Worm (Caenorhabditis elegans) whole organism, L4 larva: ENCODE results near the gene Y54F10AR.1.

Source experiments
- F10B5.3 ChIP-seq: sonication (generic microtip); optimal IDR thresholded peaks from 2 replicates; lab custom pipeline; 2016; ENCODE audit warnings: mild to moderate bottlenecking, missing genetic modification characterization, missing compliant biosample characterization
- F37D6.2 ChIP-seq: sonication (generic microtip); optimal IDR thresholded peaks from 2 replicates; lab custom pipeline; 2016; ENCODE audit warnings: mild to moderate bottlenecking, missing genetic modification characterization, missing compliant biosample characterization
- F49E8.2 ChIP-seq: sonication (generic microtip); optimal IDR thresholded peaks from 2 replicates; lab custom pipeline; 2016; ENCODE audit warnings: missing compliant biosample characterization, mild to moderate bottlenecking, missing genetic modification characterization, borderline replicate concordance
- Y75B8A.6 ChIP-seq: fragments of 200-800 bp; sonication (Bioruptor generic); IDR thresholded peaks from 2 replicates; pipeline ENCODE4 v1.3.6; 2022; ENCODE audit warnings: missing genetic modification reagents, missing genetic modification characterization, missing compliant biosample characterization
- aha-1 ChIP-seq: fragments of 150-350 bp; peaks from one replicate; lab custom pipeline; 2014; ENCODE audit warnings: missing biosample characterization, missing genetic modification characterization
- ceh-44 ChIP-seq: fragments of 200-800 bp; sonication (Bioruptor generic); IDR thresholded peaks from 2 replicates; pipeline ENCODE4 v1.3.6; 2022; ENCODE audit warnings: missing genetic modification reagents, missing genetic modification characterization, missing compliant biosample characterization
- ces-1 ChIP-seq: fragments of 150-350 bp; sonication (generic microtip); optimal IDR thresholded peaks from 4 replicates; lab custom pipeline; 2014; ENCODE audit warnings: missing biosample characterization, missing genetic modification reagents, missing genetic modification characterization
- daf-16 ChIP-seq, 3 experiments: sonication (generic microtip); optimal IDR thresholded peaks; 2 replicates each; lab custom pipeline; 2016 to 2017; ENCODE audit warnings: missing genetic modification characterization in 3 of 3, missing genetic modification reagents in 3 of 3, mild to moderate bottlenecking in 2 of 3, missing compliant biosample characterization in 2 of 3, missing biosample characterization in 1 of 3, moderate library complexity in 1 of 3
- dmd-8 ChIP-seq: fragments of 200-800 bp; sonication (Bioruptor generic); IDR thresholded peaks from 2 replicates; pipeline ENCODE4 v1.3.6; 2022; ENCODE audit warnings: missing genetic modification characterization, missing compliant biosample characterization
- fkh-10 ChIP-seq: fragments of 150-350 bp; optimal IDR thresholded peaks from 2 replicates; lab custom pipeline; 2014; ENCODE audit warnings: missing biosample characterization, missing genetic modification reagents, missing genetic modification characterization
- hif-1 ChIP-seq, 2 experiments: sonication (generic microtip); optimal IDR thresholded peaks; 2 replicates each; lab custom pipeline; 2016 to 2017; ENCODE audit warnings: missing compliant biosample characterization in 2 of 2, missing genetic modification characterization in 2 of 2, missing genetic modification reagents in 2 of 2, missing genotype in 2 of 2, mild to moderate bottlenecking in 1 of 2
- hlh-11 ChIP-seq: fragments of 200-800 bp; sonication (Bioruptor generic); optimal IDR thresholded peaks from 2 replicates; lab custom pipeline; 2018; ENCODE audit warnings: mild to moderate bottlenecking, missing genetic modification characterization, missing compliant biosample characterization
- hlh-30 ChIP-seq: sonication (generic microtip); optimal IDR thresholded peaks from 2 replicates; lab custom pipeline; 2017; ENCODE audit warnings: antibody characterized with exemption, mild to moderate bottlenecking, missing genetic modification characterization, missing compliant biosample characterization; ENCODE audit not compliant: insufficient read depth
- hmg-1.1 ChIP-seq: fragments of 200-800 bp; sonication (Bioruptor generic); IDR thresholded peaks from 2 replicates; pipeline ENCODE4 v1.3.6; 2022; ENCODE audit warnings: missing genetic modification reagents, missing genetic modification characterization, missing compliant biosample characterization
- lin-39 ChIP-seq: fragments of 150-350 bp; optimal IDR thresholded peaks from 2 replicates; lab custom pipeline; 2014; ENCODE audit warnings: missing biosample characterization, missing genetic modification reagents, missing genetic modification characterization
- lsy-2 ChIP-seq, 2 experiments: fragments of 150-350 bp in 1 of 2; sonication (generic microtip) in 1 of 2; optimal IDR thresholded peaks; 2 replicates each; lab custom pipeline; 2014 to 2017; ENCODE audit warnings: missing biosample characterization in 2 of 2, missing genetic modification characterization in 2 of 2
- madf-5 ChIP-seq, 2 experiments: fragments of 200-800 bp; sonication (Bioruptor generic); IDR thresholded peaks; 2 replicates each; pipeline ENCODE4 v1.3.6; 2022; ENCODE audit warnings: missing compliant biosample characterization in 2 of 2, missing genetic modification characterization in 2 of 2
- madf-9 ChIP-seq: fragments of 200-800 bp; sonication (Bioruptor generic); conservative IDR thresholded peaks from 2 replicates; pipeline ENCODE4 v1.3.6; 2022; ENCODE audit warnings: missing genetic modification reagents, missing genetic modification characterization, missing compliant biosample characterization
- mdl-1 ChIP-seq, 2 experiments: fragments of 150-350 bp in 1 of 2; sonication (generic microtip) in 1 of 2; optimal IDR thresholded peaks; 2 replicates each; lab custom pipeline; 2014 to 2017; ENCODE audit warnings: missing biosample characterization in 2 of 2, missing genetic modification characterization in 2 of 2
- mdt-29 ChIP-seq: fragments of 200-800 bp; sonication (Bioruptor generic); IDR thresholded peaks from 2 replicates; pipeline ENCODE4 v1.3.6; 2022; ENCODE audit warnings: missing genetic modification reagents, missing genetic modification characterization, missing compliant biosample characterization
- mep-1 ChIP-seq: fragments of 150-350 bp; sonication (generic microtip); optimal IDR thresholded peaks from 3 replicates; lab custom pipeline; 2014; ENCODE audit warnings: missing biosample characterization, missing genetic modification characterization
- mes-2 ChIP-seq: sonication (generic microtip); optimal IDR thresholded peaks from 2 replicates; lab custom pipeline; 2016; ENCODE audit warnings: missing genotype, mild to moderate bottlenecking, missing genetic modification characterization, missing compliant biosample characterization; ENCODE audit not compliant: poor library complexity, severe bottlenecking
- mxl-2 ChIP-seq: fragments of 200-800 bp; sonication (Bioruptor generic); conservative IDR thresholded peaks from 2 replicates; pipeline ENCODE4 v1.3.6; 2022; ENCODE audit warnings: missing genetic modification reagents, missing genetic modification characterization, missing compliant biosample characterization
- nhr-10 ChIP-seq: fragments of 150-350 bp; optimal IDR thresholded peaks from 2 replicates; lab custom pipeline; 2014; ENCODE audit warnings: missing biosample characterization, missing genetic modification characterization
- nhr-102 ChIP-seq: sonication (generic microtip); optimal IDR thresholded peaks from 2 replicates; lab custom pipeline; 2016; ENCODE audit warnings: mild to moderate bottlenecking, missing genetic modification characterization, moderate library complexity, missing compliant biosample characterization
- nhr-41 ChIP-seq: fragments of 200-800 bp; sonication (Bioruptor generic); IDR thresholded peaks from 2 replicates; pipeline ENCODE4 v1.3.6; 2022; ENCODE audit warnings: missing genetic modification reagents, missing genetic modification characterization, missing compliant biosample characterization
- nhr-42 ChIP-seq: fragments of 200-800 bp; sonication (Bioruptor generic); IDR thresholded peaks from 2 replicates; pipeline ENCODE4 v1.3.6; 2022; ENCODE audit warnings: missing genetic modification characterization, missing compliant biosample characterization
- nhr-48 ChIP-seq: sonication (generic microtip); optimal IDR thresholded peaks from 2 replicates; lab custom pipeline; 2016; ENCODE audit warnings: mild to moderate bottlenecking, missing genetic modification characterization, missing compliant biosample characterization
- pqm-1 ChIP-seq: sonication (generic microtip); optimal IDR thresholded peaks from 2 replicates; lab custom pipeline; 2017; ENCODE audit warnings: missing biosample characterization, missing genetic modification characterization
- rbr-2 ChIP-seq: sonication (generic microtip); optimal IDR thresholded peaks from 2 replicates; lab custom pipeline; 2016; ENCODE audit warnings: missing genotype, missing genetic modification characterization, missing compliant biosample characterization
- saeg-2 ChIP-seq: fragments of 200-800 bp; sonication (Bioruptor generic); IDR thresholded peaks from 2 replicates; pipeline ENCODE4 v1.3.6; 2022; ENCODE audit warnings: missing genetic modification reagents, missing genetic modification characterization, missing compliant biosample characterization
- set-16 ChIP-seq: fragments of 200-800 bp; sonication (Bioruptor generic); IDR thresholded peaks from 2 replicates; pipeline ENCODE4 v1.3.6; 2022; ENCODE audit warnings: missing genetic modification reagents, missing genetic modification characterization, missing compliant biosample characterization
- spr-1 ChIP-seq: sonication (generic microtip); optimal IDR thresholded peaks from 2 replicates; lab custom pipeline; 2016; ENCODE audit warnings: mild to moderate bottlenecking, missing genetic modification characterization, missing compliant biosample characterization
- spr-3 ChIP-seq: fragments of 200-800 bp; sonication (Bioruptor generic); optimal IDR thresholded peaks from 2 replicates; lab custom pipeline; 2018; ENCODE audit warnings: mild to moderate bottlenecking, missing genetic modification characterization, missing compliant biosample characterization
- unc-62 ChIP-seq, 3 experiments: fragments of 150-350 bp in 1 of 3; sonication (generic microtip); optimal IDR thresholded peaks in 2 of 3; peaks in 1 of 3; 1 replicate in 1 of 3; 2 replicates in 2 of 3; lab custom pipeline; 2014 to 2017; ENCODE audit warnings: missing biosample characterization in 3 of 3, missing genetic modification characterization in 3 of 3, missing genetic modification reagents in 3 of 3, missing genotype in 1 of 3
- zip-11 ChIP-seq: fragments of 200-800 bp; sonication (Bioruptor generic); IDR thresholded peaks from 2 replicates; pipeline ENCODE4 v1.3.6; 2022; ENCODE audit warnings: missing genetic modification characterization, missing compliant biosample characterization

Gene Y54F10AR.1

DNA sequence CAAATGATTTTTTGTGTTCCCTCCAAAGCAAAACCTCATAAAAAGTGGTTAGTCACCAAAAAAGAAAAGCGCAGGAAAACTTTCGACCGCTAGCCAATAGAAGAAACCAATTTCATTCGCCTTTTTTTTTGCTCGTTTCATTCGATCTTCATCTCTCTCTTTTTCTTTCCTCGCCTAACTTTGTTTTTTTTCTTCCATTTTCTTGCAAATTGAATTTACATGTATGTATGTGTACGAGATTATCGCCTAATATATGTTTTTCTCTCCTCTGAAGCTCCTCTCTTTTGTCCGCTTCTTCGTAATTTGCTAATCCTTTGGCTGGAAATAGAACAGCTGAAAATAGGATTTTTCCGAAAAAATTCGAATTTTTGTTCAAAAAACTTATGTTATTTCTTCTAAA lies 23.1 kb downstream of the Y54F10AR.1 start:
- TF ChIP-seq Y75B8A.6 (GFP tag; lab: Robert Waterston, UW) (no peak), rbr-2 (peak; percentile 1), lsy-2 (tag; optimal IDR thresholded peaks at IDR 0.05; lab: Kevin White, UChicago) (peak in 1 of 2 experiments; percentile 18), ces-1 (peak; percentile 81)

DNA sequence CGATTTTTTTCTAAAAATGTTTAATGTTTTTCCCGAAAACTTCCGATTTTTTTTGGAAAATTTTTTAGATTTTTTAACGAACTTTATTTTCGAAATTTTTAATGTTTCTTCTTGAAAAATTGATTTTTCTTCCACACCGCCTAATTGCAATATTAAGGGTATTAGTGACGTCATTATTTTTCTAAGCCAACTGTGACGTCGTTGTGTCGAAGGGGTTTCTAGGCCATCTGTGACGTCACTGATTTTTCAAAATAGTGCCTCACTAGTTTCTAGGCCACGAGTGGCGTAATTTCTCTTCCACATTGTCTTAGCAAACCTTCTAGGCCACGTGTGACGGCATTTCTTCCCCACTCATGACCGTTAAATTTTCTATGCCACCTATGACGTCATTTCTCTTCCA lies 23.5 kb downstream of the Y54F10AR.1 start:
- TF ChIP-seq nhr-42 (GFP tag; lab: Robert Waterston, UW) (no peak), unc-62 (GFP tag; optimal IDR thresholded peaks at IDR 0.05 in 1 of 2; lab: Kevin White, UChicago) (peak in 1 of 2 experiments; percentile 76), unc-62 (tag; optimal IDR thresholded peaks at IDR 0.05; lab: Kevin White, UChicago) (no peak)
- TF ChIP-seq, all 104 proteins: peak for 1

- TF ChIP-seq spr-1 (tag; lab: Kevin White, UChicago) (no peak), madf-5 (GFP tag; IDR thresholded peaks at IDR 0.05; lab: Robert Waterston, UW) (no peak), nhr-48 (tag; lab: Kevin White, UChicago) (no peak), zip-11 (GFP tag; lab: Robert Waterston, UW) (no peak), mdt-29 (GFP tag; lab: Robert Waterston, UW) (no peak), mdl-1 (tag; optimal IDR thresholded peaks at IDR 0.05; lab: Kevin White, UChicago) (no peak), mxl-2 (GFP tag; lab: Robert Waterston, UW) (no peak), nhr-102 (tag; lab: Kevin White, UChicago) (no peak), nhr-41 (GFP tag; lab: Robert Waterston, UW) (no peak), dmd-8 (no peak)
Observed at ce11 chrIII:2549620-2550019, 25.9 kb downstream of the Y54F10AR.1 start, which contains the start of gene feh-1. Gene feh-1, plus strand, starts transcription at chrIII:2549920.

DNA sequence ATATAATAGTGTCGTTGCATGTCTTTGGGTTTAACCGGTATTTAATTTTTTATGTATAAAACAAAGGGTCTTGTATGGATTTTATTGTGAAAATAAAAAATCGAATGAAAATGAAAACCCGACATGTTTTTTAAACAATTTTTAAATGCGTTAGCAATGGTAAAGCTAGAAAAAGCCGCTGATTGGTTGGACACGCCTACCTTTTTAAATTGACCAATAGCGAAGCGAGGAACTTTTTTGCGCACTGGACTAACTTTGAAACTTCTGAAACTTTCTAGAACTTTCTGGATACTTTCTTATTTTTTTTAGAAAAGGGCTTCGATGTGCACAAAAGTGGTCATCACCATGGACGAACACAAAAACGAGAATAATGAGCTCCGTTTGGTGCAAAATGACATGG lies 29.2 kb downstream of the Y54F10AR.1 start:
- TF ChIP-seq saeg-2 (GFP tag; lab: Robert Waterston, UW) (no peak), pqm-1 (tag; lab: Kevin White, UChicago) (no peak), spr-3 (GFP tag; lab: Kevin White, UChicago) (no peak), nhr-10 (tag; lab: Kevin White, UChicago) (no peak)

DNA sequence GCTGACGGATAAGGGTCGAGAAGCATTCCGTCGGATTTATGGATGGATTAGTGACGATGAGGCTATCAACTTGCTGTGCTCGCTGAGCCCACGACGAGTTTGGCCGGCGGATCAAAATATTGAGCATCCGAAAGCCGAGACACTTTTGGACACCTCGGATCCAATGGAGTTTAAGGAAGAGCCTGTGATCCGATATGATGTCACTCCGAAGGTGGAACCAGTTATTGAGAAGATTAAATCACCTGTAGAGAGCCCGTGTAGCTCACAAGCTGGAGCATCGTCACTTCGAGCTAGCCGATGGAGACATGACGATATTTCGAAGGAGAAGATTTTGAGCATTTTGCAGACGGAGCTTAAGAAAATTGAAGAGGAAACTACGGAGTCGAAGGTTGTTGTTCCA lies 35.0 kb downstream of the Y54F10AR.1 start:
- TF ChIP-seq aha-1 (tag; lab: Kevin White, UChicago), result peak; percentile 93
- TF ChIP-seq F10B5.3 (tag; lab: Kevin White, UChicago), result no peak
- TF ChIP-seq F37D6.2, result no peak
- TF ChIP-seq, all 104 proteins: peak for 1

- TF ChIP-seq madf-9 (GFP tag; lab: Robert Waterston, UW) (no peak), nhr-42 (GFP tag; lab: Robert Waterston, UW) (no peak), fkh-10 (GFP tag; lab: Kevin White, UChicago) (peak; percentile 57), mdl-1 (tag; optimal IDR thresholded peaks at IDR 0.05; lab: Kevin White, UChicago) (peak in 1 of 2 experiments; percentile 19), hlh-11 (peak; percentile 2), hif-1 (tag; optimal IDR thresholded peaks at IDR 0.05; lab: Kevin White, UChicago) (peak in 1 of 2 experiments; percentile 32), mes-2 (peak; percentile 33), F37D6.2 (peak; percentile 52), mep-1 (tag; lab: Kevin White, UChicago) (peak; percentile 60), daf-16 (GFP tag; optimal IDR thresholded peaks at IDR 0.05; lab: Kevin White, UChicago) (no peak), daf-16 (tag; optimal IDR thresholded peaks at IDR 0.05; lab: Kevin White, UChicago) (no peak), mdt-29 (GFP tag; lab: Robert Waterston, UW) (0 out of 2 replicates have a peak, but pooled peaks have one; percentile 24), rbr-2 (peak; percentile 66), hmg-1.1 (GFP tag; lab: Robert Waterston, UW) (peak; percentile 59), unc-62 (GFP tag; optimal IDR thresholded peaks at IDR 0.05 in 1 of 2; lab: Kevin White, UChicago) (peak in 1 of 2 experiments; percentile 25), unc-62 (tag; optimal IDR thresholded peaks at IDR 0.05; lab: Kevin White, UChicago) (no peak), F49E8.2 (tag; lab: Kevin White, UChicago) (no peak), ceh-44 (GFP tag; lab: Robert Waterston, UW) (peak; percentile 25; the same call in 1 of the 2 replicates), lsy-2 (tag; optimal IDR thresholded peaks at IDR 0.05; lab: Kevin White, UChicago) (peak; percentile 11 to 56), lin-39 (tag; lab: Kevin White, UChicago) (no peak), hlh-30 (tag; lab: Kevin White, UChicago) (peak; percentile 73), set-16 (GFP tag; lab: Robert Waterston, UW) (peak; percentile 93), aha-1 (tag; lab: Kevin White, UChicago) (peak; percentile 74)
Observed at ce11 chrIII:2535122-2535521, 40.4 kb downstream of the Y54F10AR.1 start.
